Fruit fly (Drosophila melanogaster): ENCODE results near the gene muc.
A peak's percentile ranks its signal among the peaks of the same experiment; 100 is the strongest.

muc gene

DNA sequence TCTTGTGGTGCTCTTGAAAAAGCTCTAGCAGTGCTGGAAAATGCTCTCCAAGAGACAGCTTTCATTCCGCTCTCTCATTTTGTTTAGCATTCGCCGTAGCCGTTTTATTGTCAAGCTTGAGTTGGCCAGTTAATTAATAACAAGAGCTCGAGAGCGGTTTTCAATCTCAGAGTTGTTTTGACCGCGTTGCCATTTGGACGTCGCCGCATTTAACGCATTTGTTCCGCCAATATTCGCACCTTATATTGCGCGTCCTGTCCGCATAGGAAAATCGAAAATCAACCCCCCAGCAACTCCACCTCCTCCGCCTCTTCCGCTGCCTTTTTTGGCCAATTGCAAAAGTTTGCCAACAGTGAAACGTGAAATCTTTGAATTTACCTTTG, 10.7 kb downstream of the muc start, which contains the start of gene CG5973 (continued):
- TF ChIP-seq trem (tag; optimal IDR thresholded peaks at IDR 0.05) (no peak), chinmo (GFP tag; IDR thresholded peaks at IDR 0.05; ENCODE audit: partially characterized antibody) (peak; percentile 71; the same call in 1 of the 4 replicates), CG18764 (GFP tag; optimal IDR thresholded peaks at IDR 0.05) (no peak), Six4 (GFP tag; optimal IDR thresholded peaks at IDR 0.05) (no peak), CG10267 (tag; optimal IDR thresholded peaks at IDR 0.05) (peak; percentile 8), vvl (GFP tag; IDR thresholded peaks at IDR 0.05) (peak; percentile 23; the same call in 1 of the 2 replicates), CG12659 (GFP tag; optimal IDR thresholded peaks at IDR 0.05) (no peak), Blimp-1 (GFP tag; optimal IDR thresholded peaks at IDR 0.05) (no peak), CG8290 (GFP tag; optimal IDR thresholded peaks at IDR 0.05) (no peak), CG8290 (tag; optimal IDR thresholded peaks at IDR 0.05) (peak in 1 of 2 experiments; percentile 3), CG34422 (GFP tag; IDR thresholded peaks at IDR 0.05) (no peak), CG6689 (GFP tag; IDR thresholded peaks at IDR 0.05) (no peak), Dip3 (GFP tag; optimal IDR thresholded peaks at IDR 0.05) (no peak), sna (GFP tag; IDR thresholded peaks at IDR 0.05; ENCODE audit: partially characterized antibody) (no peak), Vsx1 (GFP tag; optimal IDR thresholded peaks at IDR 0.05) (peak; percentile 11), mld (GFP tag; IDR thresholded peaks at IDR 0.05; ENCODE audit: partially characterized antibody) (no peak), Neu2 (GFP tag; optimal IDR thresholded peaks at IDR 0.05; ENCODE audit: borderline replicate concordance) (no peak), jigr1 (GFP tag; IDR thresholded peaks at IDR 0.05) (no peak), D (optimal IDR thresholded peaks at IDR 0.05) (no peak), D (GFP tag; optimal IDR thresholded peaks at IDR 0.05) (no peak), CG4854 (GFP tag; optimal IDR thresholded peaks at IDR 0.05) (no peak), Side (GFP tag; optimal IDR thresholded peaks at IDR 0.05) (no peak), Kr (GFP tag; optimal IDR thresholded peaks at IDR 0.05) (no peak), CG34224 (GFP tag; IDR thresholded peaks at IDR 0.05; ENCODE audit: partially characterized antibody) (peak; percentile 25; the same call in 1 of the 3 replicates), salm (tag; optimal IDR thresholded peaks at IDR 0.05) (no peak), E2f1 (GFP tag; IDR thresholded peaks at IDR 0.05) (no peak), PHDP (tag; optimal IDR thresholded peaks at IDR 0.05) (no peak), bigmax (GFP tag; optimal IDR thresholded peaks at IDR 0.05) (no peak), unpg (GFP tag; optimal IDR thresholded peaks at IDR 0.05) (no peak), CG12299 (tag; optimal IDR thresholded peaks at IDR 0.05) (no peak), CG10565 (GFP tag; optimal IDR thresholded peaks at IDR 0.05) (no peak), eve (GFP tag; optimal IDR thresholded peaks at IDR 0.05) (no peak), az2 (GFP tag; optimal IDR thresholded peaks at IDR 0.05) (no peak), CG32767 (GFP tag; IDR thresholded peaks at IDR 0.05) (no peak), CG2120 (GFP tag; optimal IDR thresholded peaks at IDR 0.05) (no peak), CG10274 (GFP tag; optimal IDR thresholded peaks at IDR 0.05) (no peak), sens (GFP tag) (no peak), ci (GFP tag; IDR thresholded peaks at IDR 0.05) (no peak), CkIIα-i1 (GFP tag; IDR thresholded peaks at IDR 0.05) (no peak), Awh (GFP tag; IDR thresholded peaks at IDR 0.05) (0 out of 2 replicates have a peak, but pooled peaks have one; percentile 10), fd96Cb (tag; optimal IDR thresholded peaks at IDR 0.05) (no peak), CG12071 (GFP tag; optimal IDR thresholded peaks at IDR 0.05) (no peak), Rfx (GFP tag; IDR thresholded peaks at IDR 0.05) (0 out of 2 replicates have a peak, but pooled peaks have one; percentile 18), CG17186 (GFP tag; optimal IDR thresholded peaks at IDR 0.05) (no peak), CG14710 (tag; optimal IDR thresholded peaks at IDR 0.05) (no peak), Sry-δ (GFP tag; optimal IDR thresholded peaks at IDR 0.05) (no peak), CG10959 (GFP tag; IDR thresholded peaks at IDR 0.05) (no peak), ab (GFP tag; optimal IDR thresholded peaks at IDR 0.05) (no peak), stwl (tag; optimal IDR thresholded peaks at IDR 0.05) (no peak), ro (GFP tag; IDR thresholded peaks at IDR 0.05) (no peak), slbo (GFP tag; IDR thresholded peaks at IDR 0.05) (no peak), H15 (GFP tag; IDR thresholded peaks at IDR 0.05) (no peak), btn (GFP tag; optimal IDR thresholded peaks at IDR 0.05) (no peak)

Measured in whole organism, embryonic.